Worm (Caenorhabditis elegans): ENCODE results near the gene unc-1.

DNA sequence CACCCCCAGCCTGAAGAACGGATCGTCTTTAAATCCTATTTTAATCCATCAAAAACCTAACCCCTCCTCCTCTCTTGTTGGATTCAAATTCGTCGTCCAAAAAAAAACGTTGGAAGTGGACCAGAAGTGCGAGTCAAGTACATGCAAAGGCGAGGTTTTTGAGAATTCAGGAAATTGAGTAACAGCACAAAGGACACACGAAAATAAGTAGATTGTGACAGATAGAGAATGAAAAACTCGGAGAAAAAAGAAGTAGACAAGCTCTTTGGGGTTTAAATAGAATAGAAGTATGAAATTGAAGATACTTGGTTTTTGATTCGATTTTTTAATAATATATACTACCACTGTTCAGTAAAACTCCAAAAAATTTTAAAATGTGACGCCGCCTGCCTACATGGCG, 47.5 kb downstream of the unc-1 start:
- TF ChIP-seq unc-62 (GFP tag; optimal IDR thresholded peaks at IDR 0.05) (no peak), nhr-25 (tag; optimal IDR thresholded peaks at IDR 0.05) (no peak), nhr-11 (tag; optimal IDR thresholded peaks at IDR 0.05) (no peak), ztf-11 (tag; optimal IDR thresholded peaks at IDR 0.05) (no peak), lin-11 (tag; optimal IDR thresholded peaks at IDR 0.05) (no peak), alr-1 (tag; optimal IDR thresholded peaks at IDR 0.05) (no peak), unc-39 (tag; optimal IDR thresholded peaks at IDR 0.05) (no peak), lin-13 (GFP tag; optimal IDR thresholded peaks at IDR 0.05) (no peak), nhr-237 (tag; optimal IDR thresholded peaks at IDR 0.05) (no peak), ztf-1 (GFP tag; conservative IDR thresholded peaks at IDR 0.05) (no peak), fos-1 (tag; optimal IDR thresholded peaks at IDR 0.05) (no peak), aly-2 (tag; optimal IDR thresholded peaks at IDR 0.05) (no peak), lsy-2 (tag; optimal IDR thresholded peaks at IDR 0.05) (no peak), lin-39 (tag; optimal IDR thresholded peaks at IDR 0.05) (no peak)
